Fruit fly (Drosophila melanogaster) whole organism, embryonic: ENCODE measurements around the gene DCTN6-p27.

ENCODE experiments used
- CG12071 ChIP-seq: fragments of 200-800 bp; sonication (Bioruptor generic); optimal IDR thresholded peaks from 3 replicates; lab custom pipeline; 2018; ENCODE audit warnings: missing biosample characterization, mild to moderate bottlenecking, missing genetic modification characterization
- CG12155 ChIP-seq: fragments of 200-800 bp; sonication (Bioruptor generic); optimal IDR thresholded peaks from 3 replicates; lab custom pipeline; 2016; ENCODE audit warnings: missing biosample characterization, missing genetic modification characterization
- CG13624 ChIP-seq: fragments of 200-800 bp; sonication (Bioruptor generic); optimal IDR thresholded peaks from 2 replicates; lab custom pipeline; 2016; ENCODE audit warnings: missing biosample characterization, missing genetic modification characterization
- CG14710 ChIP-seq: fragments of 200-800 bp; sonication (Bioruptor generic); optimal IDR thresholded peaks from 3 replicates; lab custom pipeline; 2019; ENCODE audit warnings: missing biosample characterization, mild to moderate bottlenecking, missing genetic modification characterization, moderate library complexity
- CG15514 ChIP-seq: fragments of 200-800 bp; sonication (Bioruptor generic); optimal IDR thresholded peaks from 3 replicates; lab custom pipeline; 2017; ENCODE audit warnings: missing biosample characterization, missing genetic modification characterization, mild to moderate bottlenecking, moderate library complexity, missing genetic modification reagents
- CG16779 ChIP-seq: fragments of 200-800 bp; sonication (Bioruptor generic); IDR thresholded peaks from 2 replicates; pipeline ENCODE4 v1.3.6; 2022; ENCODE audit warnings: missing biosample characterization, missing genetic modification characterization
- CG17186 ChIP-seq: fragments of 200-800 bp; sonication (Bioruptor generic); optimal IDR thresholded peaks from 3 replicates; lab custom pipeline; 2017; ENCODE audit warnings: missing biosample characterization, missing genetic modification reagents, missing genetic modification characterization
- CG17829 ChIP-seq: fragments of 200-800 bp; optimal IDR thresholded peaks from 2 replicates; lab custom pipeline; 2019; ENCODE audit warnings: missing biosample characterization, mild to moderate bottlenecking, missing genetic modification characterization, moderate library complexity
- CG1832 ChIP-seq: fragments of 200-800 bp; sonication (Bioruptor generic); optimal IDR thresholded peaks from 2 replicates; lab custom pipeline; 2017; ENCODE audit warnings: missing biosample characterization, mild to moderate bottlenecking, missing genetic modification characterization, inconsistent platforms
- CG2120 ChIP-seq: fragments of 200-800 bp; sonication (Bioruptor generic); optimal IDR thresholded peaks from 3 replicates; lab custom pipeline; 2016; ENCODE audit warnings: missing biosample characterization, missing genetic modification characterization
- CG2712 ChIP-seq: fragments of 200-800 bp; optimal IDR thresholded peaks from 3 replicates; lab custom pipeline; 2019; ENCODE audit warnings: missing biosample characterization, mild to moderate bottlenecking, missing genetic modification characterization, moderate library complexity
- CG30431 ChIP-seq: fragments of 200-800 bp; sonication (Bioruptor generic); optimal IDR thresholded peaks from 2 replicates; lab custom pipeline; 2017; ENCODE audit warnings: missing biosample characterization, missing genetic modification characterization
- CG3065 ChIP-seq: fragments of 200-800 bp; sonication (Bioruptor generic); optimal IDR thresholded peaks from 2 replicates; lab custom pipeline; 2016; ENCODE audit warnings: missing biosample characterization, missing genetic modification characterization
- CG33557 ChIP-seq: fragments of 200-800 bp; sonication (Bioruptor generic); optimal IDR thresholded peaks from 2 replicates; lab custom pipeline; 2019; ENCODE audit warnings: missing biosample characterization, mild to moderate bottlenecking, missing genetic modification characterization, moderate library complexity
- CG34376 ChIP-seq: fragments of 200-800 bp; sonication (Bioruptor generic); optimal IDR thresholded peaks from 2 replicates; lab custom pipeline; 2018; ENCODE audit warnings: missing biosample characterization, mild to moderate bottlenecking, missing genetic modification characterization
- CG4404 ChIP-seq: fragments of 200-800 bp; sonication (Bioruptor generic); IDR thresholded peaks from 2 replicates; pipeline ENCODE4 v1.3.6; 2022; ENCODE audit warnings: missing biosample characterization, missing genetic modification characterization
- CG7271 ChIP-seq: fragments of 200-800 bp; sonication (Bioruptor generic); optimal IDR thresholded peaks from 2 replicates; lab custom pipeline; 2018; ENCODE audit warnings: missing biosample characterization, mild to moderate bottlenecking, missing genetic modification characterization, moderate library complexity
- CG7745 ChIP-seq: fragments of 200-800 bp; sonication (Bioruptor generic); optimal IDR thresholded peaks from 2 replicates; lab custom pipeline; 2018; ENCODE audit warnings: missing biosample characterization, mild to moderate bottlenecking, missing genetic modification characterization, moderate library complexity
- CG7839 ChIP-seq: fragments of 200-800 bp; sonication (Bioruptor generic); optimal IDR thresholded peaks from 3 replicates; lab custom pipeline; 2018; ENCODE audit warnings: missing biosample characterization, mild to moderate bottlenecking, missing genetic modification characterization, moderate library complexity
- CkIIα-i1 ChIP-seq: fragments of 200-800 bp; sonication (Bioruptor generic); IDR thresholded peaks from 2 replicates; pipeline ENCODE4 v1.3.6; 2022; ENCODE audit warnings: missing biosample characterization, missing genetic modification characterization
- Fer1 ChIP-seq: fragments of 200-800 bp; sonication (Bioruptor generic); optimal IDR thresholded peaks from 2 replicates; lab custom pipeline; 2017; ENCODE audit warnings: missing biosample characterization, mild to moderate bottlenecking, missing genetic modification characterization
- H2.0 ChIP-seq: fragments of 200-800 bp; sonication (Bioruptor generic); IDR thresholded peaks from 2 replicates; pipeline ENCODE4 v1.3.6; 2022; ENCODE audit warnings: missing biosample characterization, missing genetic modification characterization
- Lhr ChIP-seq: fragments of 200-800 bp; sonication (Bioruptor generic); optimal IDR thresholded peaks from 3 replicates; lab custom pipeline; 2017; ENCODE audit warnings: mild to moderate bottlenecking, missing biosample characterization, missing genetic modification reagents, missing genetic modification characterization
- MBD-R2 ChIP-seq: fragments of 200-800 bp; sonication (Bioruptor generic); IDR thresholded peaks from 2 replicates; pipeline ENCODE4 v1.3.6; 2022; ENCODE audit warnings: missing biosample characterization, missing genetic modification characterization
- Max ChIP-seq: fragments of 200-800 bp; sonication (Bioruptor generic); optimal IDR thresholded peaks from 2 replicates; lab custom pipeline; 2016; ENCODE audit warnings: missing biosample characterization, mild to moderate bottlenecking, missing genetic modification characterization
- NC2β ChIP-seq: fragments of 200-800 bp; sonication (Bioruptor generic); optimal IDR thresholded peaks from 2 replicates; lab custom pipeline; 2016; ENCODE audit warnings: missing biosample characterization, missing genetic modification characterization
- Optix ChIP-seq: fragments of 200-800 bp; sonication (Bioruptor generic); IDR thresholded peaks from 3 replicates; pipeline ENCODE4 v1.3.6; 2022; ENCODE audit warnings: missing biosample characterization, missing genetic modification characterization
- Taf1 ChIP-seq: fragments of 200-800 bp; sonication (Bioruptor generic); IDR thresholded peaks from 2 replicates; pipeline ENCODE4 v1.3.6; 2022; ENCODE audit warnings: missing biosample characterization, missing genetic modification characterization
- chif ChIP-seq, 2 experiments: fragments of 200-800 bp; sonication (Bioruptor generic); optimal IDR thresholded peaks; 3 replicates each; lab custom pipeline; 2016; ENCODE audit warnings: missing biosample characterization in 2 of 2, missing genetic modification characterization in 2 of 2
- chinmo ChIP-seq: fragments of 200-800 bp; sonication (Bioruptor generic); IDR thresholded peaks from 4 replicates; pipeline ENCODE4 v1.3.6; 2022; ENCODE audit warnings: missing biosample characterization, missing genetic modification characterization; ENCODE audit not compliant: partially characterized antibody
- dm ChIP-seq: fragments of 200-800 bp; sonication (Bioruptor generic); optimal IDR thresholded peaks from 3 replicates; lab custom pipeline; 2016; ENCODE audit warnings: missing biosample characterization, missing genetic modification characterization
- gcm2 ChIP-seq: fragments of 200-800 bp; sonication (Bioruptor generic); optimal IDR thresholded peaks from 2 replicates; lab custom pipeline; 2016; ENCODE audit warnings: missing biosample characterization, missing genetic modification characterization
- gt ChIP-seq: fragments of 200-800 bp; sonication (Bioruptor generic); IDR thresholded peaks from 2 replicates; pipeline ENCODE4 v1.3.6; 2022; ENCODE audit warnings: missing biosample characterization, missing genetic modification characterization
- hbn ChIP-seq: fragments of 200-800 bp; sonication (Bioruptor generic); IDR thresholded peaks from 2 replicates; pipeline ENCODE4 v1.3.6; 2022; ENCODE audit warnings: missing biosample characterization, missing genetic modification characterization; ENCODE audit not compliant: partially characterized antibody
- knrl ChIP-seq: fragments of 200-800 bp; sonication (Bioruptor generic); IDR thresholded peaks from 3 replicates; pipeline ENCODE4 v1.3.6; 2022; ENCODE audit warnings: missing biosample characterization, missing genetic modification characterization; ENCODE audit not compliant: partially characterized antibody
- phol ChIP-seq: fragments of 200-800 bp; sonication (Bioruptor generic); optimal IDR thresholded peaks from 3 replicates; lab custom pipeline; 2018; ENCODE audit warnings: missing biosample characterization, mild to moderate bottlenecking, missing genetic modification characterization, moderate library complexity
- pita ChIP-seq: fragments of 200-800 bp; sonication (Bioruptor generic); optimal IDR thresholded peaks from 2 replicates; lab custom pipeline; 2017; ENCODE audit warnings: missing biosample characterization, mild to moderate bottlenecking, missing genetic modification characterization
- run ChIP-seq: fragments of 200-800 bp; sonication (Bioruptor generic); optimal IDR thresholded peaks from 3 replicates; lab custom pipeline; 2018; ENCODE audit warnings: missing biosample characterization, mild to moderate bottlenecking, missing genetic modification characterization
- sens-2 ChIP-seq: fragments of 200-800 bp; sonication (Bioruptor generic); IDR thresholded peaks from 2 replicates; pipeline ENCODE4 v1.3.6; 2022; ENCODE audit warnings: missing biosample characterization, missing genetic modification characterization
- shn ChIP-seq: fragments of 200-800 bp; sonication (Bioruptor generic); optimal IDR thresholded peaks from 3 replicates; lab custom pipeline; 2016; ENCODE audit warnings: missing biosample characterization, missing genetic modification characterization
- slou ChIP-seq: fragments of 200-800 bp; sonication (Bioruptor generic); optimal IDR thresholded peaks from 3 replicates; lab custom pipeline; 2016; ENCODE audit warnings: missing biosample characterization, missing genetic modification characterization
- sna ChIP-seq: fragments of 200-800 bp; sonication (Bioruptor generic); IDR thresholded peaks from 2 replicates; pipeline ENCODE4 v1.3.6; 2022; ENCODE audit warnings: missing biosample characterization, missing genetic modification characterization; ENCODE audit not compliant: partially characterized antibody
- so ChIP-seq: fragments of 200-800 bp; sonication (Bioruptor generic); IDR thresholded peaks from 3 replicates; pipeline ENCODE4 v1.3.6; 2022; ENCODE audit warnings: missing biosample characterization, missing genetic modification characterization
- sqz ChIP-seq: fragments of 200-800 bp; sonication (Bioruptor generic); optimal IDR thresholded peaks from 3 replicates; lab custom pipeline; 2018; ENCODE audit warnings: missing biosample characterization, mild to moderate bottlenecking, missing genetic modification characterization
- sug ChIP-seq: fragments of 200-800 bp; optimal IDR thresholded peaks from 2 replicates; lab custom pipeline; 2019; ENCODE audit warnings: missing biosample characterization, mild to moderate bottlenecking, missing genetic modification characterization, moderate library complexity
- tap ChIP-seq: fragments of 200-800 bp; optimal IDR thresholded peaks from 3 replicates; lab custom pipeline; 2019; ENCODE audit warnings: missing biosample characterization, mild to moderate bottlenecking, missing genetic modification characterization, moderate library complexity
- trem ChIP-seq: fragments of 200-800 bp; optimal IDR thresholded peaks from 3 replicates; lab custom pipeline; 2019; ENCODE audit warnings: missing biosample characterization, mild to moderate bottlenecking, missing genetic modification characterization, moderate library complexity
- zf30C ChIP-seq: fragments of 200-800 bp; sonication (Bioruptor generic); optimal IDR thresholded peaks from 3 replicates; lab custom pipeline; 2018; ENCODE audit warnings: missing biosample characterization, mild to moderate bottlenecking, missing genetic modification characterization

Gene DCTN6-p27

DNA sequence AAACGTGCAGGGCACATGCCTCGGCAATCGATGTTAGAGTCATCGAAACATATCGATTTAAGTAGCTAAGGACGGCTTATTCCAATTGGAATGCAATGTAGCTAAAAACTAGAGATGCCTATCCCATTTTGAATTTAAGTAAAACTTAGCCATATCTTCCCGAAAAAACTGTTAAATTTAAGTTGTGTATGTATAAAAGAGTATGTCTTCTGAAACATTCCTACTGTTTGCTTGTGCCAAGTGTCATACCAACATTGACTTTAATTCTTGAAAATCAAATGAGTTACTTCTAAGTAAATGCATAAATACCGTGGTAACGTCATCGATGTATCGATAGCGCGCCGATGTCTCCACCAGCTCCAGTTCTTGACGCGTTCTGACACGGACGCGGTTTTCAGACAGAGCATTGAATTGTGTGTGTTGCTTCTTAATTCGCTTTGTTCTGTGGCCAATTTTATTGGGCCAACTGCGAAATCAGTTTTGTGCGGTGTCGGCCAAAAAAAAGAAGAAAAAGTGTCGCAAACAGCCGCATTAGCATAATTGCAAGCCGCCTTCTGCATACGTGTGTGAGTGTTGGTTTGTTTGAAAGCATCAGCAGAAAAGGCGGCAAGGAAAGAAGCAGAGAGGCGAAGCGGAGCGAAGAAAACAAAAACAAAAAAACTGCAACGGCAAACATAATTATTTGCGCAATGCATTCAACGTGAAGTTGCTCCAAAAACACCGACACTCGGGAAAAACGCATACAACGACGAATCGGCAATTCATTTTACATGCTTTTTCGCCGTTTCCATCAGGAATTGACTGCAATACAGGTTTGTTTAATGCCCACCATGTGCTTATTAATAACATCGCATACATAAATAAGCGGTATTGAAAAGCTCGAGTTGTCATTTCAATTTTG lies 1.6 kb downstream of the DCTN6-p27 start, which contains the start of gene brat (continued):
- TF ChIP-seq trem (tag; lab: Kevin White, UChicago) (peak; percentile 85), CG7271 (tag; lab: Kevin White, UChicago) (no peak), CG4404 (no peak), CG15514 (GFP tag; lab: Kevin White, UChicago) (peak; percentile 88), run (tag; lab: Kevin White, UChicago) (no peak), CG30431 (GFP tag; lab: Kevin White, UChicago) (no peak), so (GFP tag; lab: Robert Waterston, UW) (no peak), sug (tag; lab: Kevin White, UChicago) (peak; percentile 70), CG3065 (GFP tag; lab: Kevin White, UChicago) (no peak), CG7745 (tag; lab: Kevin White, UChicago) (no peak), CG12155 (GFP tag; lab: Kevin White, UChicago) (peak; percentile 82), sna (GFP tag; lab: Robert Waterston, UW) (peak; percentile 93), hbn (GFP tag; lab: Robert Waterston, UW) (peak; percentile 86), sens-2 (GFP tag; lab: Robert Waterston, UW) (no peak), gt (no peak), pita (GFP tag; lab: Kevin White, UChicago) (no peak), Taf1 (GFP tag; lab: Robert Waterston, UW) (0 out of 2 replicates have a peak, but pooled peaks have one; percentile 40), zf30C (no peak), slou (GFP tag; lab: Kevin White, UChicago) (no peak), H2.0 (GFP tag; lab: Robert Waterston, UW) (no peak), CG14710 (tag; lab: Kevin White, UChicago) (peak; percentile 75), Lhr (GFP tag; lab: Kevin White, UChicago) (peak; percentile 40), CG16779 (GFP tag; lab: Robert Waterston, UW) (no peak), CG2120 (GFP tag; lab: Kevin White, UChicago) (peak; percentile 79), CG12071 (GFP tag; lab: Kevin White, UChicago) (no peak), dm (peak; percentile 94), NC2β (peak; percentile 10), MBD-R2 (GFP tag; lab: Robert Waterston, UW) (peak; percentile 41), CG17186 (GFP tag; lab: Kevin White, UChicago) (peak; percentile 46), CG33557 (GFP tag; lab: Kevin White, UChicago) (peak; percentile 13), tap (tag; lab: Kevin White, UChicago) (peak; percentile 3), CkIIα-i1 (GFP tag; lab: Robert Waterston, UW) (no peak), Max (peak; percentile 64), CG7839 (tag; lab: Kevin White, UChicago) (peak; percentile 38), knrl (peak; percentile 92), Fer1 (GFP tag; lab: Kevin White, UChicago) (peak; percentile 25), chinmo (peak; percentile 81; the same call in 2 of the 4 replicates), sqz (peak; percentile 28), CG2712 (tag; lab: Kevin White, UChicago) (peak; percentile 61), gcm2 (GFP tag; lab: Kevin White, UChicago) (no peak), CG1832 (GFP tag; lab: Kevin White, UChicago) (no peak), Optix (GFP tag; lab: Robert Waterston, UW) (no peak), phol (peak; percentile 66), CG34376 (peak; percentile 14), CG17829 (tag; lab: Kevin White, UChicago) (peak; percentile 75), chif (GFP tag; optimal IDR thresholded peaks at IDR 0.05; lab: Kevin White, UChicago) (peak; percentile 22 to 57), CG13624 (GFP tag; lab: Kevin White, UChicago) (peak; percentile 47), shn (GFP tag; lab: Kevin White, UChicago) (peak; percentile 62)
